Fruit fly (Drosophila melanogaster) whole organism, embryonic: ENCODE data around the gene ana1.
A peak's percentile ranks its signal among the peaks of the same experiment; 100 is the strongest.

ENCODE experiments used
- CG10274 ChIP-seq: fragments of 200-800 bp; sonication (Bioruptor generic); optimal IDR thresholded peaks from 3 replicates; lab custom pipeline; 2017; ENCODE audit warnings: missing biosample characterization, mild to moderate bottlenecking, missing genetic modification characterization
- CG10431 ChIP-seq: fragments of 200-800 bp; sonication (Bioruptor generic); optimal IDR thresholded peaks from 3 replicates; lab custom pipeline; 2018; ENCODE audit warnings: missing biosample characterization, mild to moderate bottlenecking, missing genetic modification characterization
- CG10654 ChIP-seq: fragments of 200-800 bp; sonication (Bioruptor generic); optimal IDR thresholded peaks from 2 replicates; lab custom pipeline; 2016; ENCODE audit warnings: missing biosample characterization, missing genetic modification characterization
- CG12236 ChIP-seq: fragments of 200-800 bp; sonication (Bioruptor generic); optimal IDR thresholded peaks from 2 replicates; lab custom pipeline; 2016; ENCODE audit warnings: missing biosample characterization, missing genetic modification characterization
- CG13123 ChIP-seq: fragments of 200-800 bp; sonication (Bioruptor generic); optimal IDR thresholded peaks from 2 replicates; lab custom pipeline; 2016; ENCODE audit warnings: missing biosample characterization, missing genetic modification characterization
- CG13424 ChIP-seq: fragments of 200-800 bp; sonication (Bioruptor generic); optimal IDR thresholded peaks from 2 replicates; lab custom pipeline; 2019; ENCODE audit warnings: missing biosample characterization, mild to moderate bottlenecking, missing genetic modification characterization, moderate library complexity
- CG13894 ChIP-seq: fragments of 200-800 bp; sonication (Bioruptor generic); optimal IDR thresholded peaks from 3 replicates; lab custom pipeline; 2018; ENCODE audit warnings: missing biosample characterization, mild to moderate bottlenecking, missing genetic modification characterization, moderate library complexity
- CG17568 ChIP-seq: fragments of 200-800 bp; sonication (Bioruptor generic); optimal IDR thresholded peaks from 2 replicates; lab custom pipeline; 2018; ENCODE audit warnings: missing biosample characterization, mild to moderate bottlenecking, missing genetic modification characterization, moderate library complexity
- CG17612 ChIP-seq: fragments of 200-800 bp; sonication (Bioruptor generic); IDR thresholded peaks from 2 replicates; pipeline ENCODE4 v1.3.6; 2022; ENCODE audit warnings: missing biosample characterization, missing genetic modification characterization
- CG17829 ChIP-seq: fragments of 200-800 bp; optimal IDR thresholded peaks from 2 replicates; lab custom pipeline; 2019; ENCODE audit warnings: missing biosample characterization, mild to moderate bottlenecking, missing genetic modification characterization, moderate library complexity
- CG17912 ChIP-seq: fragments of 200-800 bp; sonication (Bioruptor generic); optimal IDR thresholded peaks from 2 replicates; lab custom pipeline; 2018; ENCODE audit warnings: missing biosample characterization, mild to moderate bottlenecking, missing genetic modification characterization
- CG18619 ChIP-seq: fragments of 200-800 bp; sonication (Bioruptor generic); optimal IDR thresholded peaks from 3 replicates; lab custom pipeline; 2017; ENCODE audit warnings: missing biosample characterization, mild to moderate bottlenecking, missing genetic modification characterization
- CG31441 ChIP-seq: fragments of 200-800 bp; sonication (Bioruptor generic); IDR thresholded peaks from 2 replicates; pipeline ENCODE4 v1.3.6; 2022; ENCODE audit warnings: missing biosample characterization, missing genetic modification characterization
- CG32532 ChIP-seq: fragments of 200-800 bp; sonication (Bioruptor generic); IDR thresholded peaks from 2 replicates; pipeline ENCODE4 v1.3.6; 2022; ENCODE audit warnings: missing biosample characterization, missing genetic modification characterization
- CG34422 ChIP-seq: fragments of 200-800 bp; sonication (Bioruptor generic); IDR thresholded peaks from 3 replicates; pipeline ENCODE4 v1.3.6; 2022; ENCODE audit warnings: missing biosample characterization, missing genetic modification characterization
- CG3838 ChIP-seq: fragments of 200-800 bp; sonication (Bioruptor generic); optimal IDR thresholded peaks from 3 replicates; lab custom pipeline; 2016; ENCODE audit warnings: missing biosample characterization, missing genetic modification characterization
- CG4328 ChIP-seq: fragments of 200-800 bp; sonication (Bioruptor generic); optimal IDR thresholded peaks from 3 replicates; lab custom pipeline; 2017; ENCODE audit warnings: missing biosample characterization, missing genetic modification reagents, missing genetic modification characterization
- CG4360 ChIP-seq: fragments of 200-800 bp; sonication (Bioruptor generic); IDR thresholded peaks from 2 replicates; pipeline ENCODE4 v1.3.6; 2022; ENCODE audit warnings: missing biosample characterization, missing genetic modification characterization
- CG4424 ChIP-seq: fragments of 200-800 bp; sonication (Bioruptor generic); optimal IDR thresholded peaks from 3 replicates; lab custom pipeline; 2016; ENCODE audit warnings: missing biosample characterization, missing genetic modification characterization
- CG4617 ChIP-seq: fragments of 200-800 bp; sonication (Bioruptor generic); optimal IDR thresholded peaks from 3 replicates; lab custom pipeline; 2016; ENCODE audit warnings: missing biosample characterization, missing genetic modification characterization, borderline replicate concordance
- CG5180 ChIP-seq: fragments of 200-800 bp; sonication (Bioruptor generic); optimal IDR thresholded peaks from 3 replicates; lab custom pipeline; 2017; ENCODE audit warnings: missing biosample characterization, missing genetic modification characterization, mild to moderate bottlenecking, moderate library complexity, missing genetic modification reagents
- CG5953 ChIP-seq: fragments of 200-800 bp; sonication (Bioruptor generic); IDR thresholded peaks from 2 replicates; pipeline ENCODE4 v1.3.6; 2022; ENCODE audit warnings: missing biosample characterization, missing genetic modification characterization
- CG7372 ChIP-seq: fragments of 200-800 bp; sonication (Bioruptor generic); IDR thresholded peaks from 2 replicates; pipeline ENCODE4 v1.3.6; 2022; ENCODE audit warnings: missing biosample characterization, missing genetic modification characterization
- CG7928 ChIP-seq: fragments of 200-800 bp; sonication (Bioruptor generic); optimal IDR thresholded peaks from 2 replicates; lab custom pipeline; 2017; ENCODE audit warnings: missing biosample characterization, mild to moderate bottlenecking, missing genetic modification characterization
- CG9876 ChIP-seq: fragments of 200-800 bp; sonication (Bioruptor generic); optimal IDR thresholded peaks from 2 replicates; lab custom pipeline; 2016; ENCODE audit warnings: missing biosample characterization, missing genetic modification characterization
- CTCF ChIP-seq: fragments of 200-800 bp; sonication (Bioruptor generic); optimal IDR thresholded peaks from 2 replicates; lab custom pipeline; 2017; ENCODE audit warnings: missing biosample characterization, mild to moderate bottlenecking, missing genetic modification characterization, moderate library complexity
- H2.0 ChIP-seq: fragments of 200-800 bp; sonication (Bioruptor generic); IDR thresholded peaks from 2 replicates; pipeline ENCODE4 v1.3.6; 2022; ENCODE audit warnings: missing biosample characterization, missing genetic modification characterization
- HLH4C ChIP-seq: fragments of 200-800 bp; sonication (Bioruptor generic); IDR thresholded peaks from 3 replicates; pipeline ENCODE4 v1.3.6; 2022; ENCODE audit warnings: missing biosample characterization, missing genetic modification characterization; ENCODE audit not compliant: partially characterized antibody
- NfI ChIP-seq: fragments of 200-800 bp; sonication (Bioruptor generic); optimal IDR thresholded peaks from 3 replicates; lab custom pipeline; 2018; ENCODE audit warnings: missing biosample characterization, mild to moderate bottlenecking, missing genetic modification characterization, moderate library complexity
- Sin3A ChIP-seq: fragments of >200 bp; optimal IDR thresholded peaks from 2 replicates; lab custom pipeline; 2018
- TFAM ChIP-seq: fragments of 200-800 bp; sonication (Bioruptor generic); optimal IDR thresholded peaks from 2 replicates; lab custom pipeline; 2017; ENCODE audit warnings: missing biosample characterization, missing genetic modification characterization, inconsistent platforms
- amos ChIP-seq: fragments of 200-800 bp; sonication (Bioruptor generic); IDR thresholded peaks from 2 replicates; pipeline ENCODE4 v1.3.6; 2022; ENCODE audit warnings: missing biosample characterization, missing genetic modification characterization; ENCODE audit not compliant: partially characterized antibody
- az2 ChIP-seq: fragments of 200-800 bp; sonication (Bioruptor generic); optimal IDR thresholded peaks from 3 replicates; lab custom pipeline; 2016; ENCODE audit warnings: missing biosample characterization, missing genetic modification characterization
- bowl ChIP-seq: fragments of 200-800 bp; sonication (Bioruptor generic); IDR thresholded peaks from 2 replicates; pipeline ENCODE4 v1.3.6; 2022; ENCODE audit warnings: missing biosample characterization, missing genetic modification characterization
- br ChIP-seq: fragments of >200 bp; optimal IDR thresholded peaks from 2 replicates; lab custom pipeline; 2017
- cwo ChIP-seq: fragments of 200-800 bp; sonication (Bioruptor generic); optimal IDR thresholded peaks from 3 replicates; lab custom pipeline; 2017; ENCODE audit warnings: missing biosample characterization, missing genetic modification characterization, mild to moderate bottlenecking, moderate library complexity, missing genetic modification reagents
- esg ChIP-seq: fragments of 200-800 bp; sonication (Bioruptor generic); conservative IDR thresholded peaks from 2 replicates; pipeline ENCODE4 v1.3.6; 2022; ENCODE audit warnings: missing biosample characterization, missing genetic modification characterization
- gce ChIP-seq: fragments of 200-800 bp; sonication (Bioruptor generic); IDR thresholded peaks from 3 replicates; pipeline ENCODE4 v1.3.6; 2022; ENCODE audit warnings: missing biosample characterization, missing genetic modification characterization
- grn ChIP-seq: fragments of 200-800 bp; sonication (Bioruptor generic); optimal IDR thresholded peaks from 3 replicates; lab custom pipeline; 2017; ENCODE audit warnings: missing biosample characterization, missing genetic modification characterization
- her ChIP-seq: fragments of 200-800 bp; sonication (Bioruptor generic); optimal IDR thresholded peaks from 2 replicates; lab custom pipeline; 2016; ENCODE audit warnings: missing biosample characterization, missing genetic modification characterization
- kah ChIP-seq: fragments of 200-800 bp; sonication (Bioruptor generic); optimal IDR thresholded peaks from 2 replicates; lab custom pipeline; 2018; ENCODE audit warnings: missing biosample characterization, mild to moderate bottlenecking, missing genetic modification characterization
- knrl ChIP-seq: fragments of 200-800 bp; sonication (Bioruptor generic); IDR thresholded peaks from 3 replicates; pipeline ENCODE4 v1.3.6; 2022; ENCODE audit warnings: missing biosample characterization, missing genetic modification characterization; ENCODE audit not compliant: partially characterized antibody
- oc ChIP-seq: fragments of 200-800 bp; sonication (Bioruptor generic); optimal IDR thresholded peaks from 2 replicates; lab custom pipeline; 2018; ENCODE audit warnings: missing biosample characterization, mild to moderate bottlenecking, missing genetic modification characterization, moderate library complexity
- ranshi ChIP-seq: fragments of 200-800 bp; sonication (Bioruptor generic); IDR thresholded peaks from 2 replicates; pipeline ENCODE4 v1.3.6; 2022; ENCODE audit warnings: missing biosample characterization, missing genetic modification characterization
- rib ChIP-seq: fragments of 200-800 bp; sonication (Bioruptor generic); IDR thresholded peaks from 2 replicates; pipeline ENCODE4 v1.3.6; 2022; ENCODE audit warnings: missing biosample characterization, missing genetic modification characterization
- scrt ChIP-seq: fragments of 200-800 bp; sonication (Bioruptor generic); optimal IDR thresholded peaks from 2 replicates; lab custom pipeline; 2018; ENCODE audit warnings: missing biosample characterization, mild to moderate bottlenecking, missing genetic modification characterization, moderate library complexity
- seq ChIP-seq: fragments of 200-800 bp; sonication (Bioruptor generic); IDR thresholded peaks from 2 replicates; pipeline ENCODE4 v1.3.6; 2022; ENCODE audit warnings: missing biosample characterization, missing genetic modification characterization
- sisA ChIP-seq: fragments of 200-800 bp; sonication (Bioruptor generic); IDR thresholded peaks from 2 replicates; pipeline ENCODE4 v1.3.6; 2022; ENCODE audit warnings: missing biosample characterization, missing genetic modification characterization
- stwl ChIP-seq: fragments of 200-800 bp; sonication (Bioruptor generic); optimal IDR thresholded peaks from 3 replicates; lab custom pipeline; 2018; ENCODE audit warnings: missing biosample characterization, mild to moderate bottlenecking, missing genetic modification characterization, moderate library complexity
- trem ChIP-seq: fragments of 200-800 bp; optimal IDR thresholded peaks from 3 replicates; lab custom pipeline; 2019; ENCODE audit warnings: missing biosample characterization, mild to moderate bottlenecking, missing genetic modification characterization, moderate library complexity
- usp ChIP-seq: fragments of >200 bp; optimal IDR thresholded peaks from 2 replicates; lab custom pipeline; 2017; ENCODE audit warnings: missing biosample characterization, missing genetic modification characterization
- zf30C ChIP-seq: fragments of 200-800 bp; sonication (Bioruptor generic); optimal IDR thresholded peaks from 3 replicates; lab custom pipeline; 2018; ENCODE audit warnings: missing biosample characterization, mild to moderate bottlenecking, missing genetic modification characterization

The ana1 gene

dm6 chr3R:24557020-24557465 is 26.7 kb downstream of the ana1 start (continued):
- TF ChIP-seq CG7372 (GFP tag; lab: Robert Waterston, UW) (no peak), CG17612 (GFP tag; lab: Robert Waterston, UW) (peak; percentile 31; the same call in 1 of the 2 replicates), her (GFP tag; lab: Kevin White, UChicago) (peak; percentile 18), CG17829 (peak; percentile 70), CG17568 (GFP tag; lab: Kevin White, UChicago) (peak; percentile 15), az2 (peak; percentile 78), ranshi (GFP tag; lab: Robert Waterston, UW) (peak; percentile 59; the same call in 1 of the 2 replicates), CG13424 (tag; lab: Kevin White, UChicago) (peak; percentile 49), CG4617 (GFP tag; lab: Kevin White, UChicago) (peak; percentile 50), zf30C (no peak), scrt (GFP tag; lab: Kevin White, UChicago) (no peak), cwo (GFP tag; lab: Kevin White, UChicago) (no peak), stwl (tag; lab: Kevin White, UChicago) (peak; percentile 36), CG13123 (GFP tag; lab: Kevin White, UChicago) (peak; percentile 43), usp (GFP tag; lab: Kevin White, UChicago) (no peak), CG13894 (peak; percentile 88), CG7928 (GFP tag; lab: Kevin White, UChicago) (no peak), oc (tag; lab: Kevin White, UChicago) (no peak), CTCF (GFP tag; lab: Kevin White, UChicago) (peak; percentile 99), CG9876 (GFP tag; lab: Kevin White, UChicago) (peak; percentile 54), CG17912 (GFP tag; lab: Kevin White, UChicago) (peak; percentile 46), CG18619 (peak; percentile 52), br (lab: Kevin White, UChicago) (no peak), CG4360 (GFP tag; lab: Robert Waterston, UW) (peak; percentile 44; the same call in 1 of the 2 replicates), CG3838 (GFP tag; lab: Kevin White, UChicago) (no peak), seq (no peak), CG4328 (GFP tag; lab: Kevin White, UChicago) (peak; percentile 40), Sin3A (lab: Kevin White, UChicago) (no peak), bowl (GFP tag; lab: Robert Waterston, UW) (peak; percentile 45; the same call in 1 of the 2 replicates), rib (GFP tag; lab: Robert Waterston, UW) (peak; percentile 73; the same call in 1 of the 2 replicates), sisA (GFP tag; lab: Robert Waterston, UW) (peak; percentile 68), CG32532 (GFP tag; lab: Robert Waterston, UW) (peak; percentile 89), CG10431 (no peak), CG5180 (GFP tag; lab: Kevin White, UChicago) (no peak), TFAM (GFP tag; lab: Kevin White, UChicago) (no peak), NfI (peak; percentile 74), CG4424 (GFP tag; lab: Kevin White, UChicago) (peak; percentile 54), CG10274 (GFP tag; lab: Kevin White, UChicago) (no peak), CG12236 (GFP tag; lab: Kevin White, UChicago) (peak; percentile 4), H2.0 (peak; percentile 50), esg (GFP tag; lab: Robert Waterston, UW) (no peak), knrl (GFP tag; lab: Robert Waterston, UW) (0 out of 3 replicates have a peak, but pooled peaks have one; percentile 69), CG5953 (GFP tag; lab: Robert Waterston, UW) (peak; percentile 48; the same call in 1 of the 2 replicates), CG34422 (GFP tag; lab: Robert Waterston, UW) (peak; percentile 85; the same call in 2 of the 3 replicates), CG10654 (GFP tag; lab: Kevin White, UChicago) (no peak), gce (GFP tag; lab: Robert Waterston, UW) (no peak), CG31441 (GFP tag; lab: Robert Waterston, UW) (no peak; the same call in 1 of the 2 replicates), kah (GFP tag; lab: Kevin White, UChicago) (no peak), amos (GFP tag; lab: Robert Waterston, UW) (peak; percentile 80; the same call in 1 of the 2 replicates), grn (GFP tag; lab: Kevin White, UChicago) (no peak), HLH4C (GFP tag; lab: Robert Waterston, UW) (peak; percentile 70), trem (tag; lab: Kevin White, UChicago) (peak; percentile 17)
